Fruit fly (Drosophila melanogaster) whole organism, larva: ENCODE results near the gene CG33061.

Experiments
- noc ChIP-seq: fragments of 200-800 bp; sonication (Bioruptor generic); optimal IDR thresholded peaks from 3 replicates; lab custom pipeline; 2019; ENCODE audit warnings: missing biosample characterization, mild to moderate bottlenecking, missing genetic modification characterization, moderate library complexity

Gene CG33061

dm6 chr3L:16329495-16329894, at the start of gene CG33061:
Gene CG33061 (plus strand): TSS chr3L:16329795.
- no peak for TF ChIP-seq noc (tag; lab: Kevin White, UChicago)

dm6 chr3L:16279987-16280454, 49.6 kb upstream of the CG33061 start, which contains the start of gene CG13064:
Gene CG13064 (plus strand): TSS chr3L:16280404.
- no peak for TF ChIP-seq noc (tag; lab: Kevin White, UChicago)

dm6 chr3L:16281880-16282556, 47.6 kb upstream of the CG33061 start, which contains the start of gene CG13049:
Gene CG13049 (minus strand): TSS chr3L:16281930.
- no peak for TF ChIP-seq noc (tag; lab: Kevin White, UChicago)

dm6 chr3L:16283821-16284220, 45.8 kb upstream of the CG33061 start, which contains the start of gene CG13048:
Gene CG13048 (minus strand): TSS chr3L:16283921.
- TF ChIP-seq noc (tag; lab: Kevin White, UChicago) = no peak

dm6 chr3L:16285346-16285911, 44.2 kb upstream of the CG33061 start, which contains the start of gene CG13047:
Gene CG13047 (minus strand): TSS chr3L:16285396.
- TF ChIP-seq noc (tag; lab: Kevin White, UChicago) = no peak

dm6 chr3L:16286258-16286657, 43.3 kb upstream of the CG33061 start:
- no peak for TF ChIP-seq noc (tag; lab: Kevin White, UChicago)

dm6 chr3L:16288322-16288721, 41.3 kb upstream of the CG33061 start, which contains the start of gene CG13046:
Gene CG13046 (minus strand): TSS chr3L:16288422.
- no peak for TF ChIP-seq noc (tag; lab: Kevin White, UChicago)

- no peak for TF ChIP-seq noc (tag; lab: Kevin White, UChicago)
Measured at dm6 chr3L:16289067-16289466, 40.5 kb upstream of the CG33061 start.

- TF ChIP-seq noc (tag; lab: Kevin White, UChicago) = no peak
Measured at dm6 chr3L:16290850-16291249, 38.7 kb upstream of the CG33061 start, which contains the start of gene CG13045. Gene CG13045 (minus strand): TSS chr3L:16290950.

dm6 chr3L:16291678-16292077, 37.9 kb upstream of the CG33061 start:
- no peak for TF ChIP-seq noc (tag; lab: Kevin White, UChicago)

dm6 chr3L:16295447-16295846, 34.1 kb upstream of the CG33061 start, which contains the start of gene CG4962:
Gene CG4962 (minus strand): TSS chr3L:16295547.
- TF ChIP-seq noc (tag; lab: Kevin White, UChicago) = no peak

- TF ChIP-seq noc (tag; lab: Kevin White, UChicago) = no peak
Measured at dm6 chr3L:16301153-16301552, 28.4 kb upstream of the CG33061 start, which contains the start of gene CG4982. Gene CG4982 (plus strand): TSS chr3L:16301453.

dm6 chr3L:16303078-16303477, 26.5 kb upstream of the CG33061 start, which contains the start of gene CG13044:
Gene CG13044 (minus strand): TSS chr3L:16303178.
- TF ChIP-seq noc (tag; lab: Kevin White, UChicago) = no peak

dm6 chr3L:16303982-16304381, 25.6 kb upstream of the CG33061 start, which contains the start of gene CG43249:
Gene CG43249 (plus strand): TSS chr3L:16304282.
- TF ChIP-seq noc (tag; lab: Kevin White, UChicago) = no peak

- TF ChIP-seq noc (tag; lab: Kevin White, UChicago) = no peak
Measured at dm6 chr3L:16305820-16306650, 23.6 kb upstream of the CG33061 start, which contains the start of the genes CG13043 and CG13063. Gene CG13043 (minus strand): TSS chr3L:16305870. Gene CG13063 (plus strand): TSS chr3L:16306600.
